Worm (Caenorhabditis elegans) whole organism, midembryonic: ENCODE measurements around the gene B0250.5.

Source experiments
- flt-1 ChIP-seq: fragments of 200-800 bp; sonication (Bioruptor generic); IDR thresholded peaks from 2 replicates; pipeline ENCODE4 v1.3.6; 2022; ENCODE audit warnings: missing genetic modification characterization, missing compliant biosample characterization
- med-1 ChIP-seq: sonication (generic microtip); optimal IDR thresholded peaks from 2 replicates; lab custom pipeline; 2017; ENCODE audit warnings: missing genetic modification characterization, mild to moderate bottlenecking, missing compliant biosample characterization, antibody characterized with exemption, missing genetic modification reagents; ENCODE audit not compliant: insufficient read depth
- ref-1 ChIP-seq: fragments of 200-800 bp; sonication (Bioruptor generic); conservative IDR thresholded peaks from 2 replicates; pipeline ENCODE4 v1.3.6; 2022; ENCODE audit warnings: missing genetic modification reagents, missing genetic modification characterization, missing compliant biosample characterization
- tab-1 ChIP-seq: fragments of 200-800 bp; sonication (Bioruptor generic); IDR thresholded peaks from 2 replicates; pipeline ENCODE4 v1.3.6; 2022; ENCODE audit warnings: missing genetic modification characterization, missing compliant biosample characterization
- ztf-23 ChIP-seq: fragments of 200-800 bp; sonication (Bioruptor generic); IDR thresholded peaks from 2 replicates; pipeline ENCODE4 v1.3.6; 2022; ENCODE audit warnings: missing genetic modification reagents, missing genetic modification characterization, missing compliant biosample characterization

- no peak for TF ChIP-seq ref-1 (GFP tag; lab: Robert Waterston, UW)
- no peak for TF ChIP-seq tab-1 (GFP tag; lab: Robert Waterston, UW)
- TF ChIP-seq flt-1 = no peak
- TF ChIP-seq ztf-23 = no peak
- no peak for TF ChIP-seq med-1 (GFP tag; lab: Kevin White, UChicago)
These were observed 23.3 kb upstream of the B0250.5 start, which contains the start of gene B0250.8 for ce11 chrV:20470385-20470784.
